Worm (Caenorhabditis elegans) whole organism, young adult: ENCODE measurements around the gene F23G4.1.

ENCODE experiments used
- C06A6.2 ChIP-seq: fragments of 200-800 bp; sonication (Bioruptor generic); conservative IDR thresholded peaks from 2 replicates; pipeline ENCODE4 v1.3.6; 2022; ENCODE audit warnings: missing genetic modification characterization, missing compliant biosample characterization
- F10E7.11 ChIP-seq: sonication (generic microtip); optimal IDR thresholded peaks from 2 replicates; lab custom pipeline; 2017; ENCODE audit warnings: mild to moderate bottlenecking, missing genetic modification characterization, moderate library complexity, missing compliant biosample characterization
- F23B12.7 ChIP-seq: sonication (generic microtip); optimal IDR thresholded peaks from 2 replicates; lab custom pipeline; 2017; ENCODE audit warnings: missing genetic modification characterization, mild to moderate bottlenecking, missing compliant biosample characterization, antibody characterized with exemption, moderate library complexity; ENCODE audit not compliant: insufficient read depth
- F57A8.1 ChIP-seq: fragments of 200-800 bp; sonication (Bioruptor generic); optimal IDR thresholded peaks from 2 replicates; lab custom pipeline; 2018; ENCODE audit warnings: mild to moderate bottlenecking, missing genetic modification characterization, moderate library complexity, missing compliant biosample characterization
- K12H6.12 ChIP-seq: fragments of 200-800 bp; sonication (Bioruptor generic); optimal IDR thresholded peaks from 2 replicates; lab custom pipeline; 2018; ENCODE audit warnings: mild to moderate bottlenecking, missing genetic modification characterization, missing compliant biosample characterization
- T07F8.4 ChIP-seq: sonication (generic microtip); optimal IDR thresholded peaks from 2 replicates; lab custom pipeline; 2016; ENCODE audit warnings: mild to moderate bottlenecking, missing genetic modification characterization, moderate library complexity, missing compliant biosample characterization
- T26A5.8 ChIP-seq: sonication (generic microtip); optimal IDR thresholded peaks from 2 replicates; lab custom pipeline; 2016; ENCODE audit warnings: missing genetic modification characterization, missing compliant biosample characterization
- Y53G8AR.9 ChIP-seq: fragments of 200-800 bp; sonication (Bioruptor generic); conservative IDR thresholded peaks from 2 replicates; pipeline ENCODE4 v1.3.6; 2022; ENCODE audit warnings: missing genetic modification reagents, missing genetic modification characterization, missing compliant biosample characterization
- Y95B8A.8 ChIP-seq: fragments of 200-800 bp; sonication (Bioruptor generic); IDR thresholded peaks from 2 replicates; pipeline ENCODE4 v1.3.6; 2022; ENCODE audit warnings: missing genetic modification reagents, missing genetic modification characterization, missing compliant biosample characterization
- ZK185.1 ChIP-seq: sonication (generic microtip); optimal IDR thresholded peaks from 2 replicates; lab custom pipeline; 2016; ENCODE audit warnings: mild to moderate bottlenecking, missing genetic modification characterization, missing compliant biosample characterization; ENCODE audit not compliant: poor library complexity, severe bottlenecking
- ama-1 ChIP-seq, 3 experiments: fragments of 150-350 bp in 1 of 3; sonication (generic microtip) in 2 of 3; optimal IDR thresholded peaks; 2 replicates each; lab custom pipeline; 2014 to 2018; ENCODE audit warnings: missing biosample characterization in 2 of 3, missing genetic modification characterization in 2 of 3, missing genetic modification reagents in 2 of 3
- aptf-3 ChIP-seq: fragments of 200-800 bp; sonication (Bioruptor generic); IDR thresholded peaks from 2 replicates; pipeline ENCODE4 v1.3.6; 2022; ENCODE audit warnings: missing genetic modification characterization, missing compliant biosample characterization
- atf-7 ChIP-seq: sonication (generic microtip); optimal IDR thresholded peaks from 2 replicates; lab custom pipeline; 2017; ENCODE audit warnings: mild to moderate bottlenecking, missing genetic modification characterization, missing compliant biosample characterization
- athp-1 ChIP-seq: sonication (generic microtip); optimal IDR thresholded peaks from 2 replicates; lab custom pipeline; 2017; ENCODE audit warnings: mild to moderate bottlenecking, missing genetic modification characterization, missing compliant biosample characterization
- attf-3 ChIP-seq: fragments of 200-800 bp; sonication (Bioruptor generic); conservative IDR thresholded peaks from 2 replicates; pipeline ENCODE4 v1.3.6; 2022; ENCODE audit warnings: missing genetic modification reagents, missing genetic modification characterization, missing compliant biosample characterization
- attf-5 ChIP-seq: fragments of 200-800 bp; sonication (Bioruptor generic); optimal IDR thresholded peaks from 2 replicates; lab custom pipeline; 2018; ENCODE audit warnings: mild to moderate bottlenecking, missing genetic modification characterization, missing compliant biosample characterization
- ccch-3 ChIP-seq: fragments of 200-800 bp; sonication (Bioruptor generic); optimal IDR thresholded peaks from 2 replicates; lab custom pipeline; 2018; ENCODE audit warnings: mild to moderate bottlenecking, missing genetic modification characterization, missing compliant biosample characterization
- ceh-27 ChIP-seq: fragments of 200-800 bp; sonication (Bioruptor generic); optimal IDR thresholded peaks from 2 replicates; lab custom pipeline; 2018; ENCODE audit warnings: mild to moderate bottlenecking, missing genetic modification characterization, moderate library complexity, missing compliant biosample characterization
- dox-1 ChIP-seq: fragments of 200-800 bp; sonication (Bioruptor generic); IDR thresholded peaks from 2 replicates; pipeline ENCODE4 v1.3.6; 2022; ENCODE audit warnings: missing genetic modification reagents, missing genetic modification characterization, missing compliant biosample characterization
- egl-44 ChIP-seq: fragments of 200-800 bp; sonication (Bioruptor generic); IDR thresholded peaks from 2 replicates; pipeline ENCODE4 v1.3.6; 2022; ENCODE audit warnings: missing genetic modification reagents, missing genetic modification characterization, missing compliant biosample characterization
- ets-4 ChIP-seq: fragments of 200-800 bp; sonication (Bioruptor generic); optimal IDR thresholded peaks from 2 replicates; lab custom pipeline; 2018; ENCODE audit warnings: mild to moderate bottlenecking, missing genetic modification characterization, missing compliant biosample characterization
- hmg-1.2 ChIP-seq: fragments of 200-800 bp; sonication (Bioruptor generic); IDR thresholded peaks from 2 replicates; pipeline ENCODE4 v1.3.6; 2022; ENCODE audit warnings: missing genetic modification reagents, missing genetic modification characterization, missing compliant biosample characterization
- hrde-1 ChIP-seq: sonication (generic microtip); optimal IDR thresholded peaks from 2 replicates; lab custom pipeline; 2016; ENCODE audit warnings: missing genetic modification characterization, mild to moderate bottlenecking, missing compliant biosample characterization, moderate library complexity, missing genotype, missing genetic modification reagents, borderline replicate concordance
- hsf-1 ChIP-seq: fragments of 200-800 bp; sonication (Bioruptor generic); IDR thresholded peaks from 2 replicates; pipeline ENCODE4 v1.3.6; 2022; ENCODE audit warnings: missing genetic modification reagents, missing genetic modification characterization, missing compliant biosample characterization
- lin-40 ChIP-seq: sonication (generic microtip); optimal IDR thresholded peaks from 2 replicates; lab custom pipeline; 2016; ENCODE audit warnings: missing genetic modification characterization, mild to moderate bottlenecking, missing compliant biosample characterization, missing genotype, missing genetic modification reagents
- lir-1 ChIP-seq: fragments of 200-800 bp; sonication (Bioruptor generic); conservative IDR thresholded peaks from 2 replicates; pipeline ENCODE4 v1.3.6; 2022; ENCODE audit warnings: missing genetic modification reagents, missing genetic modification characterization, missing compliant biosample characterization
- lsy-27 ChIP-seq: sonication (generic microtip); optimal IDR thresholded peaks from 2 replicates; lab custom pipeline; 2017; ENCODE audit warnings: missing genetic modification characterization, mild to moderate bottlenecking, missing compliant biosample characterization, antibody characterized with exemption, missing genotype, borderline replicate concordance; ENCODE audit not compliant: insufficient read depth
- madf-10 ChIP-seq: sonication (generic microtip); optimal IDR thresholded peaks from 2 replicates; lab custom pipeline; 2016; ENCODE audit warnings: mild to moderate bottlenecking, missing genetic modification characterization, missing compliant biosample characterization
- madf-3 ChIP-seq: fragments of 200-800 bp; sonication (Bioruptor generic); IDR thresholded peaks from 2 replicates; pipeline ENCODE4 v1.3.6; 2022; ENCODE audit warnings: missing genetic modification reagents, missing genetic modification characterization, missing compliant biosample characterization
- madf-6 ChIP-seq: fragments of 200-800 bp; sonication (Bioruptor generic); IDR thresholded peaks from 2 replicates; pipeline ENCODE4 v1.3.6; 2022; ENCODE audit warnings: missing genetic modification reagents, missing genetic modification characterization, missing compliant biosample characterization
- nfya-1 ChIP-seq: sonication (generic microtip); optimal IDR thresholded peaks from 2 replicates; lab custom pipeline; 2017; ENCODE audit warnings: antibody characterized with exemption, missing compliant biosample characterization, missing genetic modification characterization, borderline replicate concordance; ENCODE audit not compliant: insufficient read depth
- nhr-27 ChIP-seq: fragments of 200-800 bp; sonication (Bioruptor generic); optimal IDR thresholded peaks from 2 replicates; lab custom pipeline; 2018; ENCODE audit warnings: mild to moderate bottlenecking, missing genetic modification characterization, moderate library complexity, missing compliant biosample characterization
- repo-1 ChIP-seq: sonication (generic microtip); optimal IDR thresholded peaks from 2 replicates; lab custom pipeline; 2017; ENCODE audit warnings: mild to moderate bottlenecking, missing genetic modification characterization, missing compliant biosample characterization
- sdz-38 ChIP-seq: sonication (generic microtip); optimal IDR thresholded peaks from 2 replicates; lab custom pipeline; 2016; ENCODE audit warnings: missing genotype, missing genetic modification characterization, missing compliant biosample characterization
- snpc-3.4 ChIP-seq: sonication (generic microtip); optimal IDR thresholded peaks from 2 replicates; lab custom pipeline; 2017; ENCODE audit warnings: missing genetic modification characterization, mild to moderate bottlenecking, missing compliant biosample characterization, antibody characterized with exemption, moderate library complexity, missing genotype, missing genetic modification reagents
- sptf-2 ChIP-seq: fragments of 200-800 bp; sonication (Bioruptor generic); optimal IDR thresholded peaks from 2 replicates; lab custom pipeline; 2018; ENCODE audit warnings: mild to moderate bottlenecking, missing genetic modification characterization, missing compliant biosample characterization
- tbp1 ChIP-seq: fragments of 200-800 bp; sonication (Bioruptor generic); optimal IDR thresholded peaks from 2 replicates; lab custom pipeline; 2018; ENCODE audit warnings: mild to moderate bottlenecking, missing genetic modification characterization, missing compliant biosample characterization
- tlf-1 ChIP-seq: fragments of 200-800 bp; sonication (Bioruptor generic); optimal IDR thresholded peaks from 2 replicates; lab custom pipeline; 2018; ENCODE audit warnings: mild to moderate bottlenecking, missing genetic modification characterization, missing compliant biosample characterization
- ztf-22 ChIP-seq: fragments of 200-800 bp; sonication (Bioruptor generic); optimal IDR thresholded peaks from 2 replicates; lab custom pipeline; 2018; ENCODE audit warnings: mild to moderate bottlenecking, missing genetic modification characterization, moderate library complexity, missing compliant biosample characterization
- ztf-25 ChIP-seq: fragments of 200-800 bp; sonication (Bioruptor generic); IDR thresholded peaks from 2 replicates; pipeline ENCODE4 v1.3.6; 2022; ENCODE audit warnings: missing genetic modification reagents, missing genetic modification characterization, missing compliant biosample characterization
- ztf-28 ChIP-seq: fragments of 200-800 bp; sonication (Bioruptor generic); IDR thresholded peaks from 2 replicates; pipeline ENCODE4 v1.3.6; 2022; ENCODE audit warnings: missing genetic modification reagents, missing genetic modification characterization, missing compliant biosample characterization
- ztf-3 ChIP-seq: fragments of 200-800 bp; sonication (Bioruptor generic); optimal IDR thresholded peaks from 2 replicates; lab custom pipeline; 2018; ENCODE audit warnings: mild to moderate bottlenecking, missing genetic modification characterization, missing compliant biosample characterization

The F23G4.1 gene

ce11 chrX:6618712-6619111 lies 15.7 kb upstream of the F23G4.1 start, which contains the start of gene kqt-1:
kqt-1 (plus strand) TSS chrX:6619012.
- TF ChIP-seq ama-1 (optimal IDR thresholded peaks at IDR 0.05; lab: Kevin White, UChicago) (no peak), ama-1 (GFP tag; optimal IDR thresholded peaks at IDR 0.05; lab: Kevin White, UChicago) (no peak), hsf-1 (GFP tag; lab: Robert Waterston, UW) (no peak), ceh-27 (GFP tag; lab: Kevin White, UChicago) (no peak), nhr-27 (tag; lab: Kevin White, UChicago) (no peak), hrde-1 (tag; lab: Kevin White, UChicago) (no peak), ets-4 (no peak), madf-10 (tag; lab: Kevin White, UChicago) (no peak), attf-5 (no peak), athp-1 (no peak), madf-6 (GFP tag; lab: Robert Waterston, UW) (no peak), lin-40 (no peak), attf-3 (GFP tag; lab: Robert Waterston, UW) (no peak), T07F8.4 (tag; lab: Kevin White, UChicago) (no peak), C06A6.2 (GFP tag; lab: Robert Waterston, UW) (no peak), hmg-1.2 (GFP tag; lab: Robert Waterston, UW) (no peak), Y53G8AR.9 (GFP tag; lab: Robert Waterston, UW) (no peak)
- TF ChIP-seq, all 124 proteins: peak for 0

ce11 chrX:6617622-6618021 lies 14.6 kb upstream of the F23G4.1 start:
- TF ChIP-seq ztf-28 (GFP tag; lab: Robert Waterston, UW) (no peak), F23B12.7 (tag; lab: Kevin White, UChicago) (no peak), ceh-27 (GFP tag; lab: Kevin White, UChicago) (no peak)

ce11 chrX:6613537-6613936 lies 10.5 kb upstream of the F23G4.1 start:
- TF ChIP-seq egl-44 (GFP tag; lab: Robert Waterston, UW), result no peak
- TF ChIP-seq dox-1, result 0 out of 2 replicates have a peak, but pooled peaks have one; percentile 17

DNA sequence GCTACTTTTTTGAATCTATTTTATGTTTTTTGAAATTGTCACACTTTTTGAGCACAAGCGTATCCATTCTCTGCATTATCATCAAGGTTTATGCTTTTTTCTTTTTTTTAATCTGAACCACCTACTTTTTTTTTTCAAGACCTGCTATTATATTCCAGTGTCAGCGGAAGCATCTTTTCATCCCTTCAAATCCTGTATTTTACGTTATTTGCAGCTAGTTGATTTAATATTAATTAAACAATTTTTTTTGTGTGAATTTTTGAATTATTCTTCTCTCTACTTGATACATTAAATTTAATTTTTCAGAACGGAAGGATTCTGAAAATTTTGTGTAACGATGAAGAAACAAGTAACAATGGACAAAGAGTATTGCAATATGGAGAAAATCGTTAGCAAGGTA lies 6.7 kb upstream of the F23G4.1 start, which contains the start of gene C25B8.8:
Gene C25B8.8 (plus strand): TSS at position 301 of the 400 bp plus-strand sequence.
- no peak for TF ChIP-seq sptf-2 (GFP tag; lab: Kevin White, UChicago)
- TF ChIP-seq ZK185.1, result no peak
- no peak for TF ChIP-seq athp-1
- TF ChIP-seq K12H6.12 (tag; lab: Kevin White, UChicago), result no peak
- no peak for TF ChIP-seq nfya-1
- no peak for TF ChIP-seq tlf-1 (GFP tag; lab: Kevin White, UChicago)

ce11 chrX:6609251-6609650 lies 6.3 kb upstream of the F23G4.1 start:
- TF ChIP-seq Y95B8A.8 (GFP tag; lab: Robert Waterston, UW) (peak; percentile 52; the same call in 1 of the 2 replicates), ztf-25 (GFP tag; lab: Robert Waterston, UW) (no peak), F57A8.1 (GFP tag; lab: Kevin White, UChicago) (no peak), F10E7.11 (tag; lab: Kevin White, UChicago) (no peak), lir-1 (GFP tag; lab: Robert Waterston, UW) (no peak), ccch-3 (GFP tag; lab: Kevin White, UChicago) (no peak), madf-3 (0 out of 2 replicates have a peak, but pooled peaks have one; percentile 43), tbp1 (GFP tag; lab: Kevin White, UChicago) (no peak), ztf-22 (GFP tag; lab: Kevin White, UChicago) (peak; percentile 24), aptf-3 (GFP tag; lab: Robert Waterston, UW) (no peak), repo-1 (tag; lab: Kevin White, UChicago) (peak; percentile 96), snpc-3.4 (tag; lab: Kevin White, UChicago) (no peak), T26A5.8 (tag; lab: Kevin White, UChicago) (no peak), sdz-38 (no peak), ztf-28 (GFP tag; lab: Robert Waterston, UW) (no peak), ztf-3 (GFP tag; lab: Kevin White, UChicago) (no peak), lsy-27 (tag; lab: Kevin White, UChicago) (no peak), atf-7 (peak; percentile 64)
